Fruit fly (Drosophila melanogaster) ovary, adult (tissue): ENCODE measurements around the gene CG5815.

Experiments used
- CG17801 ChIP-seq: fragments of 200-800 bp; optimal IDR thresholded peaks from 2 replicates; lab custom pipeline; 2019; ENCODE audit warnings: missing biosample characterization, mild to moderate bottlenecking, missing genetic modification characterization, moderate library complexity; ENCODE audit not compliant: partially characterized antibody

CG5815 gene

dm6 chr3R:27134728-27135361 is 22.5 kb downstream of the CG5815 start:
- TF ChIP-seq CG17801: no peak

- TF ChIP-seq CG17801: no peak
Observed at dm6 chr3R:27135692-27136641, 23.6 kb downstream of the CG5815 start.

dm6 chr3R:27137914-27138323 is 25.6 kb downstream of the CG5815 start:
- TF ChIP-seq CG17801: no peak

DNA sequence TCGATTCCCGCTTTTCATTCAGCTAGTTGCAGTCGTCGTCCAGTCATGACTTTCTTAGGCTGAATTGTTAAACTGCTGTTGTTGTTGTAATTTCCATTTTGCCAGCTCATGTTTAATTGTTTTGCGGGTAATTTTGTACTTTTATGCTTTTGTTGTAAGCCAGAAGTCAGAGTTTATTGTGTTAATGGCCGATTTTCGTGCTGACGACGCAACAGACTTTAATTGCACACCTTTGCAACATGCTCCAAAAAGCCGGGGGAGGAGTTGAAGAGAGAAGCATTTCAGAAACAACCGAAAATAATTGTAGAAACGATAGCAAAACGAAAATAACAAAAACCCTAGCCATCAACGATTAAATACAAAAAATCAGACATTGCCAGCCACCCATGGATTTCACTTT is 26.3 kb downstream of the CG5815 start:
- TF ChIP-seq CG17801: peak; percentile 9

- TF ChIP-seq CG17801: no peak
Observed at dm6 chr3R:27139963-27140362, 27.6 kb downstream of the CG5815 start.

dm6 chr3R:27148812-27149769 is 36.7 kb downstream of the CG5815 start:
- TF ChIP-seq CG17801: no peak

DNA sequence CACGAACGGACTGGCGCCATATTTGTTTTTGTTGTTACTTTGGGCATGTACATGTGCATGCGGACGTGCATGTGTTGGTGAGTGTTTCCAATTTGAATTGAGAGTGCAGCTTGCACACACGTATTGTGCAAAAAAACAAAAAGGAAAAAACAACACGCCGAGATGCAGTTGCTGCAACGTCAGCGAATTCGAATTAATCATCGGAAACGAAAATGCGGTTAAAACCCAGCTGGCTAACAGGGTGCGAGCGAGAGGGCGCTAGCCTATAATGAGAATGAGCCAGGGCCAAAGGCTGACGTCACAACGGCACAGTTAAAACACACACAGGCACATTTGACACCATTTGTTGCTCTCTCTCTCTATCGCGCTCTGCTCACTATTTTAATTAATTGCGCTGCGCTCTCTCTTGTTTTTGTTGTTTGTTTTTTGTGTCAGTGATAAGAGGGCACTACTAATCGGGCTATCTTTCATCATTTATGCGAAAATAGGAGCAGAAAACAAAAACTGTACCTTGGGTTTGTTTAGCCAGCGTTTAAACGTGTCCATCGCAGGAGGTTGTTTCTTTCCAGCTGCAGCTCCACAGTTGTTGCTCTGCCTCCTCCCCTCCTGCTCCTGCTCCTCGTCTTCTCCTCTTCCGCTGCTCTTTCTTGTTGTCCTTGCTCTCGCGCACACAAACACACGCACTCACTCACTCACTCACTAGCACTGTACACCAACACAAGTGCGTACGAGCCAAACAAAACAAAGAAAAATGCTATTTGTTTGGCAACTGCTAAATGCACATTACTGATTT is 37.7 kb downstream of the CG5815 start:
- peak; percentile 36 for TF ChIP-seq CG17801

- TF ChIP-seq CG17801: peak; percentile 53
Observed at dm6 chr3R:27150685-27151515, 38.5 kb downstream of the CG5815 start, which contains the start of gene CG6051. CG6051 (minus strand) TSS chr3R:27151069.

- peak; percentile 8 for TF ChIP-seq CG17801
Observed at dm6 chr3R:27151516-27151823, 39.1 kb downstream of the CG5815 start, which contains the start of gene Men-b. Men-b (plus strand) TSS chr3R:27151662.

dm6 chr3R:27152129-27152968 is 40.0 kb downstream of the CG5815 start:
- TF ChIP-seq CG17801: peak; percentile 69

- TF ChIP-seq CG17801: no peak
Observed at dm6 chr3R:27153062-27153878, 40.9 kb downstream of the CG5815 start.

DNA sequence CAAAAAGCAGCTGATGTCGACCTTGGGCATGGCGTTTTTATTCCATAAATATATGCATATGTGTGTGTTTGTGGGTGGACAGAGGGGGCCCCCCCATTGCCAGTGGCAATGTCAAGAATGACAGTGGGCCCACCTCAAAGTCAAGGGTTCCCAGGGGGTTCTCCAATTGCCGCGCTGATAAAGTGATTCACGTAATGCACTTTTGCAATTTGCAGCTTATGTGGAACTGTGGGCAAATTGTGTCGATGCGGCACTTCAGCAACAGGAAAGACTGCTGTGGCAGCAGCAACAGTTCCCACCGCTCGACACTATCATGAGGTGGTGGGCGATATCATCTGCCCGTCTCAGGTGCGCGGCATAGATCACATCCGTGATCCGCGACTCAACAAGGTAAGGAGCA is 41.6 kb downstream of the CG5815 start:
- TF ChIP-seq CG17801: no peak

dm6 chr3R:27157814-27158213 is 45.4 kb downstream of the CG5815 start, which contains the start of gene grass:
grass (plus strand) TSS chr3R:27157948.
- no peak for TF ChIP-seq CG17801
